Worm (Caenorhabditis elegans) whole organism, young adult: ENCODE results near the gene vha-11.

Experiments used
- B0261.1 ChIP-seq: sonication (generic microtip); optimal IDR thresholded peaks from 2 replicates; lab custom pipeline; 2016; ENCODE audit warnings: mild to moderate bottlenecking, missing genetic modification characterization, moderate library complexity, missing compliant biosample characterization
- hrde-1 ChIP-seq: sonication (generic microtip); optimal IDR thresholded peaks from 2 replicates; lab custom pipeline; 2016; ENCODE audit warnings: missing genetic modification characterization, mild to moderate bottlenecking, missing compliant biosample characterization, moderate library complexity, missing genotype, missing genetic modification reagents, borderline replicate concordance
- madf-6 ChIP-seq: fragments of 200-800 bp; sonication (Bioruptor generic); IDR thresholded peaks from 2 replicates; pipeline ENCODE4 v1.3.6; 2022; ENCODE audit warnings: missing genetic modification reagents, missing genetic modification characterization, missing compliant biosample characterization
- unc-62 ChIP-seq: fragments of 150-350 bp; optimal IDR thresholded peaks from 2 replicates; lab custom pipeline; 2014; ENCODE audit warnings: missing biosample characterization, missing genetic modification reagents, missing genetic modification characterization
- xnd-1 ChIP-seq: sonication (generic microtip); optimal IDR thresholded peaks from 2 replicates; lab custom pipeline; 2016; ENCODE audit warnings: missing genotype, missing genetic modification reagents, missing genetic modification characterization, missing compliant biosample characterization
- ztf-28 ChIP-seq: fragments of 200-800 bp; sonication (Bioruptor generic); IDR thresholded peaks from 2 replicates; pipeline ENCODE4 v1.3.6; 2022; ENCODE audit warnings: missing genetic modification reagents, missing genetic modification characterization, missing compliant biosample characterization

DNA sequence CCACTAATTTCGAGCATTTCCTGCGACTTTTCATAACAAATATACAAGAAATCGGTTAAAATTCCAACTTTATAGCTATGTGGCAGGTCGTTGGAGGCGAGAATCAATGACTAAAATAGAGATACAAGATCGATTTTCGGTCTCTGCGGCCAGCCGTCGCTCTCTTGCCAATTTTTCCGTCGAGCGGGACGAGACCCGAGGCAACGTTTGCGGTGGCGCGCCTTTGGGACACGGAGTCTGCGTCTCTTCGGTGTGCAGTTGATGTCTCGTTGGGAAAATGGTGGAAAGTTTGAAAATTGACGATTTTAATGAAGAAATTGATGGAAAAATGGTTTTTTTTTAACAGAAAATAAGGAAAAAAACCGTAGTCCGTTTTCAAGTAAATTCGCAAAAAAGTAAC, 2.4 kb upstream of the vha-11 start:
- TF ChIP-seq madf-6 (GFP tag; lab: Robert Waterston, UW) = no peak
- TF ChIP-seq B0261.1 (tag; lab: Kevin White, UChicago) = no peak
- no peak for TF ChIP-seq xnd-1
- TF ChIP-seq unc-62 (GFP tag; lab: Kevin White, UChicago) = no peak
- TF ChIP-seq ztf-28 (GFP tag; lab: Robert Waterston, UW) = no peak
- no peak for TF ChIP-seq hrde-1
